Worm (Caenorhabditis elegans): ENCODE data around the gene C14B1.8.

The C14B1.8 gene

DNA sequence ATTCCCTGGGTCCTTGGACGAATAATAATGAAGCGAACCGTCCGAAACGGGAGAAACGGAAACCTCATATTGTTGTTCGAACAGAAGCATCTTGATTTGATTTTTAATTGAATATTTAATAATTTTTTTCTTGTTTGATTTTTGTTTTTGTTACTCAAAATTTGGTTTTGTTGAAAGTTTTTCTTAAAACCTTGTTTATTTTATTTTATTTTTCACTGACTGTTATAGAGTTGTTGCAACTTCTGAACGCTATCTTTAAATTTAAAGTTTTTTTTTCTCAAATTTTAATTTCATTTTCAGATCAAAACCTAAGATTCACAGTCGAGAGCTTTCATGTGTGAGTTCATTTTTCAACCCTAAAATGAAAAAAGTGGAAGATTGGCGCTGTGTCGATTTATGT lies 10.4 kb downstream of the C14B1.8 start, which contains the start of gene alkb-8:
TSS of gene alkb-8 (plus strand) at position 301 of the 400 bp plus-strand sequence.
- TF ChIP-seq egl-5 (tag; optimal IDR thresholded peaks at IDR 0.05) = no peak
- TF ChIP-seq ceh-9 (tag; optimal IDR thresholded peaks at IDR 0.05) = no peak
- TF ChIP-seq pqm-1 (tag; optimal IDR thresholded peaks at IDR 0.05) = no peak
- TF ChIP-seq aly-2 (tag; optimal IDR thresholded peaks at IDR 0.05) = no peak
- no peak for TF ChIP-seq hmg-11 (tag; optimal IDR thresholded peaks at IDR 0.05)
- TF ChIP-seq mml-1 (tag; optimal IDR thresholded peaks at IDR 0.05) = no peak
- TF ChIP-seq mdl-1 (tag; optimal IDR thresholded peaks at IDR 0.05) = no peak
- TF ChIP-seq fos-1 (tag; optimal IDR thresholded peaks at IDR 0.05) = no peak
- TF ChIP-seq sea-2 (GFP tag; optimal IDR thresholded peaks at IDR 0.05) = no peak
- no peak for TF ChIP-seq elt-3 (tag; optimal IDR thresholded peaks at IDR 0.05)
- TF ChIP-seq nhr-11 (tag; optimal IDR thresholded peaks at IDR 0.05) = no peak
- TF ChIP-seq daf-12 (tag; optimal IDR thresholded peaks at IDR 0.05) = no peak
- TF ChIP-seq nhr-25 (tag; optimal IDR thresholded peaks at IDR 0.05) = no peak
- TF ChIP-seq ceh-16 (tag; optimal IDR thresholded peaks at IDR 0.05) = no peak

ce11 chrIII:3706586-3706985 lies 12.9 kb downstream of the C14B1.8 start, which contains the start of gene dph-1:
Gene dph-1, plus strand, starts transcription at chrIII:3706886.
- TF ChIP-seq nhr-11 (tag; optimal IDR thresholded peaks at IDR 0.05) (no peak), nhr-28 (tag; optimal IDR thresholded peaks at IDR 0.05) (no peak), ceh-16 (tag; optimal IDR thresholded peaks at IDR 0.05) (no peak), hmg-11 (tag; optimal IDR thresholded peaks at IDR 0.05) (no peak), ceh-28 (tag; optimal IDR thresholded peaks at IDR 0.05) (no peak), ama-1 (optimal IDR thresholded peaks at IDR 0.05) (no peak), ZK546.5 (tag; optimal IDR thresholded peaks at IDR 0.05) (no peak), ztf-4 (tag; optimal IDR thresholded peaks at IDR 0.05) (no peak)

DNA sequence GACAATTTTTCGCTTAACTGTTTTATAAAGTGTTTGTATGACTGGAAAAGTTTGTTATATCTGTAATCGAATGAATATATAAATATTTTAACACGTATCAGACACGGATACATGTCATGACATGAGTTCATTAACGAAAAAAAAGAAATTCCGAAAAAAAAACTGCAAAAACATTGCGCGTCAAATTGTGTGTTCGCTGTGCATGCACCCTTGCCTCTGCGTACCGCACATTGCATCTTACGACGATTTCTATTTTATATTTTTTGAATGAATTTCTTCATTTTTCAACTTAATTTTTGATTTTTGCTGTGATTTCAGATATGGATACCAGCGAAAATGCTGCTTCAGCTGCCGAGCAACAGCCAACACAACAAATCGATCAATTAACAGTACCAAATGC lies 14.5 kb downstream of the C14B1.8 start, which contains the start of gene wdr-5.1:
TSS of gene wdr-5.1 (plus strand) at position 319 of the 400 bp plus-strand sequence.
- TF ChIP-seq lin-15B (tag; optimal IDR thresholded peaks at IDR 0.05) (peak; percentile 43), pha-4 (tag; optimal IDR thresholded peaks at IDR 0.05) (peak; percentile 37), ama-1 (optimal IDR thresholded peaks at IDR 0.05) (peak; percentile 64), ceh-9 (tag; optimal IDR thresholded peaks at IDR 0.05) (no peak), mdl-1 (tag; optimal IDR thresholded peaks at IDR 0.05) (no peak), nfya-1 (tag; optimal IDR thresholded peaks at IDR 0.05; ENCODE audit: insufficient read depth) (peak; percentile 45), ceh-82 (tag; optimal IDR thresholded peaks at IDR 0.05) (no peak), aly-2 (tag; optimal IDR thresholded peaks at IDR 0.05) (no peak), nhr-25 (tag; optimal IDR thresholded peaks at IDR 0.05) (peak; percentile 30), nhr-23 (tag; optimal IDR thresholded peaks at IDR 0.05) (peak; percentile 52), hmg-11 (tag; optimal IDR thresholded peaks at IDR 0.05) (peak; percentile 46), nhr-43 (tag; optimal IDR thresholded peaks at IDR 0.05; ENCODE audit: poor library complexity, severe bottlenecking) (peak; percentile 48)

- TF ChIP-seq ama-1 (optimal IDR thresholded peaks at IDR 0.05) = peak; percentile 1
- peak; percentile 50 for TF ChIP-seq pha-4 (tag; optimal IDR thresholded peaks at IDR 0.05)
- peak; percentile 65 for TF ChIP-seq nfya-1 (tag; optimal IDR thresholded peaks at IDR 0.05; ENCODE audit: insufficient read depth)
- TF ChIP-seq jun-1 (tag; optimal IDR thresholded peaks at IDR 0.05) = peak; percentile 69
- TF ChIP-seq snpc-4 (tag; optimal IDR thresholded peaks at IDR 0.05) = peak; percentile 12
- no peak for TF ChIP-seq egl-27 (tag; optimal IDR thresholded peaks at IDR 0.05)
- no peak for TF ChIP-seq ceh-28 (tag; optimal IDR thresholded peaks at IDR 0.05)
- peak; percentile 21 for TF ChIP-seq elt-2 (tag; optimal IDR thresholded peaks at IDR 0.05)
- TF ChIP-seq lin-15B (tag; optimal IDR thresholded peaks at IDR 0.05) = peak; percentile 20
- no peak for TF ChIP-seq nhr-237 (tag; optimal IDR thresholded peaks at IDR 0.05)
- TF ChIP-seq nhr-23 (tag; optimal IDR thresholded peaks at IDR 0.05) = peak; percentile 45
- no peak for TF ChIP-seq zag-1 (tag; optimal IDR thresholded peaks at IDR 0.05)
- no peak for TF ChIP-seq ZK546.5 (tag; optimal IDR thresholded peaks at IDR 0.05)
Observed at ce11 chrIII:3703397-3703796, 16.1 kb downstream of the C14B1.8 start, which contains the start of gene C14B1.3. Gene C14B1.3, plus strand, starts transcription at chrIII:3703564.

DNA sequence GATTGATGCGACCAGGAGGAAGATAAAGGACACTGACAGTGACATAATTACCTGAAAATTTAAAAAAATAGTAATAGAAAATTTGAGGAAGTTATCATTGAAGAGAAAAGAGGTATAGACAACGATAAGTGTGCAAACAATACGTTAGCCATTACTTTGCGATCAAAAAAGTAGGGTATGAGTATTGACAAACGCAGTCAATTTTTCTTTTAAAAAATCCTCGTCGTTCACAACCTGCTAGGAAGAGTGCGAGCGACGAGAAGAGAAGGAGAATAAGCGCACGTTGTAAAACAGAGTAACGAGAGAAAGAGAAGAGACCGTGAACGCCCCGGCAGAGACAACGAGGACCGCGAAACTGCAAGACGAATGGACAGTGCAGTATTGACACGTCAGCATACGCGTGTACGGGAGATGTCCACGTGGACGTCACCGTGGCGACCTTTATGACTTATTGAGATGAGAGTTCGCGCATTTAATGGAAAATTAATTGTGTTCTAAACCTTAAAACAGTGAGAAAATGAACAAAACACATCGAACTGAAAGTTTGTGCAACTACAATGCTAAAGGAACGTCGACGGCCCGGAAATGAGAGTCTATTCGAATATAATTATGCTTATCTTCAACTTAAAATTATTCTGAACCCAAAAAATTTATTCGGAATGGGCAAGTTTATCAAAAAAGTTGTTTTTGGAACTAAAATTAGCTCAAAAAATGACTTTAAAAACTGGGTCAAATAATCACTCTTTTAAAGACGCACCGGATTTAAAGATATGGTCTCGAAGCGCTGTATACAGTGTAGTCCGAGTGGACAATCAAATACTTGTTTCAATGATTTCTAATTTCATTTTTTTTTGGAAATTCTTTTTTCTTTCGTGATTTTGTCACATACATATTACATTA lies 17.8 kb downstream of the C14B1.8 start, which contains the start of the genes pdi-1 and C14B1.2:
TSS of gene pdi-1 (minus strand) at position 51 of the 900 bp plus-strand sequence.
TSS of gene C14B1.2 (plus strand) at position 850 of the 900 bp plus-strand sequence.
- TF ChIP-seq ZK546.5 (tag; optimal IDR thresholded peaks at IDR 0.05) (no peak), zag-1 (tag; optimal IDR thresholded peaks at IDR 0.05) (no peak), aly-2 (tag; optimal IDR thresholded peaks at IDR 0.05) (no peak), unc-62 (GFP tag; optimal IDR thresholded peaks at IDR 0.05) (no peak), nfya-1 (tag; optimal IDR thresholded peaks at IDR 0.05; ENCODE audit: insufficient read depth) (peak; percentile 92), pqm-1 (tag; optimal IDR thresholded peaks at IDR 0.05) (peak; percentile 29), lin-15B (tag; optimal IDR thresholded peaks at IDR 0.05) (peak; percentile 65), snpc-4 (tag; optimal IDR thresholded peaks at IDR 0.05) (peak; percentile 33), daf-12 (tag; optimal IDR thresholded peaks at IDR 0.05) (no peak), fkh-10 (GFP tag; optimal IDR thresholded peaks at IDR 0.05) (no peak), lin-39 (tag; optimal IDR thresholded peaks at IDR 0.05) (peak; percentile 0), jun-1 (tag; optimal IDR thresholded peaks at IDR 0.05) (peak; percentile 16), nhr-43 (tag; optimal IDR thresholded peaks at IDR 0.05; ENCODE audit: poor library complexity, severe bottlenecking) (peak; percentile 67), nhr-23 (tag; optimal IDR thresholded peaks at IDR 0.05) (peak; percentile 21), elt-2 (tag; optimal IDR thresholded peaks at IDR 0.05) (peak; percentile 44), lsy-12 (tag; optimal IDR thresholded peaks at IDR 0.05) (peak; percentile 29), fos-1 (tag; optimal IDR thresholded peaks at IDR 0.05) (peak; percentile 28), nhr-76 (tag; optimal IDR thresholded peaks at IDR 0.05) (no peak), nhr-25 (tag; optimal IDR thresholded peaks at IDR 0.05) (peak; percentile 79), ceh-82 (tag; optimal IDR thresholded peaks at IDR 0.05) (no peak), pha-4 (tag; optimal IDR thresholded peaks at IDR 0.05) (peak; percentile 83), mdl-1 (tag; optimal IDR thresholded peaks at IDR 0.05) (peak; percentile 5), ceh-28 (tag; optimal IDR thresholded peaks at IDR 0.05) (peak; percentile 20)

All from whole organism, L3 larva.